Worm (Caenorhabditis elegans) whole organism, late embryonic: ENCODE results near the gene tag-241.

Experiments
- C08G9.2 ChIP-seq: sonication (generic microtip); optimal IDR thresholded peaks from 2 replicates; lab custom pipeline; 2016; ENCODE audit warnings: mild to moderate bottlenecking, missing genetic modification characterization, moderate library complexity, missing compliant biosample characterization
- K02D7.2 ChIP-seq: sonication (generic microtip); optimal IDR thresholded peaks from 2 replicates; lab custom pipeline; 2017; ENCODE audit warnings: mild to moderate bottlenecking, missing genetic modification characterization, missing compliant biosample characterization
- K09A11.1 ChIP-seq: sonication (generic microtip); optimal IDR thresholded peaks from 2 replicates; lab custom pipeline; 2017; ENCODE audit warnings: antibody characterized with exemption, mild to moderate bottlenecking, missing genetic modification characterization, missing compliant biosample characterization; ENCODE audit not compliant: insufficient read depth
- Y22D7AL.16 ChIP-seq: sonication (generic microtip); optimal IDR thresholded peaks from 2 replicates; lab custom pipeline; 2016; ENCODE audit warnings: missing genetic modification characterization, missing compliant biosample characterization
- ceh-14 ChIP-seq: sonication (generic microtip); optimal IDR thresholded peaks from 2 replicates; lab custom pipeline; 2016; ENCODE audit warnings: missing genotype, missing genetic modification characterization, missing compliant biosample characterization
- ceh-18 ChIP-seq: sonication (generic microtip); optimal IDR thresholded peaks from 2 replicates; lab custom pipeline; 2016; ENCODE audit warnings: missing genetic modification characterization, missing compliant biosample characterization
- ceh-24 ChIP-seq: sonication (generic microtip); optimal IDR thresholded peaks from 2 replicates; lab custom pipeline; 2016; ENCODE audit warnings: mild to moderate bottlenecking, missing genetic modification characterization, missing compliant biosample characterization
- ceh-30 ChIP-seq: fragments of 150-350 bp; optimal IDR thresholded peaks from 2 replicates; lab custom pipeline; 2014; ENCODE audit warnings: missing biosample characterization, missing genetic modification characterization
- ceh-45 ChIP-seq: fragments of 200-800 bp; sonication (Bioruptor generic); IDR thresholded peaks from 2 replicates; pipeline ENCODE4 v1.3.6; 2022; ENCODE audit warnings: missing genetic modification reagents, missing genetic modification characterization, missing compliant biosample characterization
- che-1 ChIP-seq: sonication (generic microtip); optimal IDR thresholded peaks from 2 replicates; lab custom pipeline; 2016; ENCODE audit warnings: mild to moderate bottlenecking, missing genetic modification characterization, missing compliant biosample characterization
- dmd-4 ChIP-seq: sonication (generic microtip); optimal IDR thresholded peaks from 2 replicates; lab custom pipeline; 2016; ENCODE audit warnings: borderline replicate concordance, missing genetic modification characterization, missing compliant biosample characterization
- dve-1 ChIP-seq: sonication (generic microtip); optimal IDR thresholded peaks from 2 replicates; lab custom pipeline; 2017; ENCODE audit warnings: antibody characterized with exemption, mild to moderate bottlenecking, missing genetic modification characterization, missing compliant biosample characterization
- elt-2 ChIP-seq: sonication (generic microtip); optimal IDR thresholded peaks from 2 replicates; lab custom pipeline; 2016; ENCODE audit warnings: missing genetic modification reagents, missing genetic modification characterization, missing compliant biosample characterization
- ets-4 ChIP-seq: sonication (generic microtip); optimal IDR thresholded peaks from 2 replicates; lab custom pipeline; 2016; ENCODE audit warnings: missing genetic modification characterization, missing compliant biosample characterization
- eyg-1 ChIP-seq: sonication (generic microtip); optimal IDR thresholded peaks from 2 replicates; lab custom pipeline; 2016; ENCODE audit warnings: missing genotype, missing genetic modification characterization, missing compliant biosample characterization
- fax-1 ChIP-seq: sonication (generic microtip); optimal IDR thresholded peaks from 2 replicates; lab custom pipeline; 2016; ENCODE audit warnings: missing genotype, missing genetic modification characterization, missing compliant biosample characterization
- hlh-13 ChIP-seq: fragments of 200-800 bp; sonication (Bioruptor generic); optimal IDR thresholded peaks from 2 replicates; lab custom pipeline; 2018; ENCODE audit warnings: mild to moderate bottlenecking, missing genetic modification characterization, missing compliant biosample characterization
- hlh-15 ChIP-seq: sonication (generic microtip); optimal IDR thresholded peaks from 2 replicates; lab custom pipeline; 2016; ENCODE audit warnings: missing genetic modification characterization, missing compliant biosample characterization
- lim-6 ChIP-seq: sonication (generic microtip); optimal IDR thresholded peaks from 2 replicates; lab custom pipeline; 2016; ENCODE audit warnings: missing genetic modification characterization, missing compliant biosample characterization
- mec-3 ChIP-seq: sonication (generic microtip); optimal IDR thresholded peaks from 2 replicates; lab custom pipeline; 2016; ENCODE audit warnings: borderline replicate concordance, missing genetic modification characterization, missing compliant biosample characterization
- npax-4 ChIP-seq: sonication (generic microtip); optimal IDR thresholded peaks from 2 replicates; lab custom pipeline; 2016; ENCODE audit warnings: missing genetic modification characterization, missing compliant biosample characterization
- pag-3 ChIP-seq: sonication (generic microtip); optimal IDR thresholded peaks from 2 replicates; lab custom pipeline; 2016; ENCODE audit warnings: missing compliant biosample characterization, missing genetic modification characterization, borderline replicate concordance
- pat-9 ChIP-seq: fragments of 200-800 bp; sonication (Bioruptor generic); optimal IDR thresholded peaks from 2 replicates; lab custom pipeline; 2018; ENCODE audit warnings: mild to moderate bottlenecking, missing genetic modification characterization, moderate library complexity, missing compliant biosample characterization
- pax-1 ChIP-seq: fragments of 150-350 bp; optimal IDR thresholded peaks from 2 replicates; lab custom pipeline; 2014; ENCODE audit warnings: missing biosample characterization, missing genetic modification characterization
- pha-4 ChIP-seq: fragments of 150-350 bp; optimal IDR thresholded peaks from 2 replicates; lab custom pipeline; 2018; ENCODE audit warnings: missing biosample characterization, missing genetic modification reagents, missing genetic modification characterization
- pqm-1 ChIP-seq: sonication (generic microtip); optimal IDR thresholded peaks from 2 replicates; lab custom pipeline; 2016; ENCODE audit warnings: missing genetic modification characterization, missing compliant biosample characterization
- ref-2 ChIP-seq: sonication (generic microtip); optimal IDR thresholded peaks from 2 replicates; lab custom pipeline; 2016; ENCODE audit warnings: missing genetic modification characterization, missing compliant biosample characterization
- rnt-1 ChIP-seq: sonication (generic microtip); optimal IDR thresholded peaks from 2 replicates; lab custom pipeline; 2016; ENCODE audit warnings: missing genetic modification characterization, missing compliant biosample characterization
- syd-9 ChIP-seq: sonication (generic microtip); optimal IDR thresholded peaks from 2 replicates; lab custom pipeline; 2016; ENCODE audit warnings: mild to moderate bottlenecking, missing genetic modification characterization, moderate library complexity, missing compliant biosample characterization
- tbx-2 ChIP-seq: sonication (generic microtip); optimal IDR thresholded peaks from 2 replicates; lab custom pipeline; 2016; ENCODE audit warnings: missing genetic modification characterization, missing compliant biosample characterization
- unc-42 ChIP-seq: sonication (generic microtip); optimal IDR thresholded peaks from 2 replicates; lab custom pipeline; 2016; ENCODE audit warnings: missing genotype, missing genetic modification characterization, missing compliant biosample characterization
- unc-55 ChIP-seq: sonication (generic microtip); optimal IDR thresholded peaks from 2 replicates; lab custom pipeline; 2017; ENCODE audit warnings: missing biosample characterization, missing genetic modification reagents, missing genetic modification characterization
- zip-5 ChIP-seq: sonication (generic microtip); optimal IDR thresholded peaks from 2 replicates; lab custom pipeline; 2016; ENCODE audit warnings: missing genetic modification characterization, missing compliant biosample characterization

tag-241 gene

ce11 chrX:11823704-11824103 is at the start of gene tag-241:
TSS of gene tag-241 (plus strand) at chrX:11824004.
- TF ChIP-seq pag-3 (tag; lab: Kevin White, UChicago): no peak
- TF ChIP-seq che-1: no peak
- no peak for TF ChIP-seq mec-3
- no peak for TF ChIP-seq ceh-24
- no peak for TF ChIP-seq rnt-1
- no peak for TF ChIP-seq Y22D7AL.16 (tag; lab: Kevin White, UChicago)
- no peak for TF ChIP-seq K02D7.2 (tag; lab: Kevin White, UChicago)
- no peak for TF ChIP-seq C08G9.2
- TF ChIP-seq pax-1 (tag; lab: Kevin White, UChicago): no peak
- no peak for TF ChIP-seq hlh-15
- TF ChIP-seq dve-1 (tag; lab: Kevin White, UChicago): no peak
- no peak for TF ChIP-seq pha-4
- TF ChIP-seq pqm-1: no peak
- TF ChIP-seq, all 69 proteins: peak for 0

DNA sequence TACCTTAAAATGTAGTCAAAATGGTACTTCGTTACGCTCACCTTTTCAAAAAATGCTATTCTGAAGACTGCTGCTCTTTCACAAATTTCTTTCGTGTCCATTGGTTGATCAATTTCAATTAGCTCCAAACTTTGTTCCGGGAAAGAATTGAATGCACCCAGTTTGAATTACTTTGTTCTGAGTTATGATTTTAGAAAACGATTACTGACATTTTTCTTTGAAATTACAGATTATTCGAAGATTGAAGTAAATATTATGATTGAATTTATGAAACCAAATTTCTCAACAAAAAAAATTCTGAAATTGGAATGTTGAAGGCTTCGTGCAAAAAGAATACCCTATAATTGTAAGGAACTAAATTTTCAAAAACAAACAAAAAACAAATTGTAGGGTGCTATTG is 39.6 kb upstream of the tag-241 start, which contains the start of gene Y102F5A.1:
Gene Y102F5A.1, minus strand, starts transcription at position 101 of the 400 bp plus-strand sequence.
- TF ChIP-seq ceh-18 (tag; lab: Kevin White, UChicago) (no peak), ceh-24 (no peak), lim-6 (tag; lab: Kevin White, UChicago) (no peak)

DNA sequence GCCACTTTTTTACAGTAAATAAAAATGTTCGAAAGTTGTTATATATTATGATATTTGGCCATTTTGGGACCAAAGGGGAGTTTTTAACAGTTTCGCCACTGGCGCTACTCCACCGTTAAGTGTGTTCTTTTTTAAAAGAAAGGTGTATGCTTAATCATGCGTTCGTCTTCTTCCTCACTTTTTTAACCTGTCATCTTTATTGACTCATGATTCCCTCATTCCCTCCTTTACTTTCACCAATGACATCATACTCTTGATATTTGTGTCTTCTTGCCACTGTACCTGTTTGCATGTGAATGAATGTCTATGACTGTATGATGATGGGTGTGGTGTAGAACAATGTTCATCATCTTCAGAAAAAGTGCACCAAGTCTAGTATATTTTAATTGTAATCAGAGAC is 33.2 kb upstream of the tag-241 start:
- TF ChIP-seq unc-55 (GFP tag; lab: Kevin White, UChicago): no peak
- TF ChIP-seq Y22D7AL.16 (tag; lab: Kevin White, UChicago): no peak
- TF ChIP-seq fax-1 (tag; lab: Kevin White, UChicago): no peak
- TF ChIP-seq eyg-1: no peak
- TF ChIP-seq ceh-14 (tag; lab: Kevin White, UChicago): no peak
- TF ChIP-seq ceh-24: no peak
- no peak for TF ChIP-seq dmd-4 (tag; lab: Kevin White, UChicago)
- no peak for TF ChIP-seq pat-9 (tag; lab: Kevin White, UChicago)
- TF ChIP-seq ceh-30 (tag; lab: Kevin White, UChicago): no peak
- no peak for TF ChIP-seq elt-2

- TF ChIP-seq hlh-13 (no peak), elt-2 (peak; percentile 13), ceh-45 (GFP tag; lab: Robert Waterston, UW) (no peak), unc-42 (tag; lab: Kevin White, UChicago) (peak; percentile 3), fax-1 (tag; lab: Kevin White, UChicago) (no peak), pat-9 (tag; lab: Kevin White, UChicago) (no peak), ceh-18 (tag; lab: Kevin White, UChicago) (no peak), tbx-2 (tag; lab: Kevin White, UChicago) (no peak), npax-4 (tag; lab: Kevin White, UChicago) (no peak)
Observed at ce11 chrX:11791364-11792221, 32.2 kb upstream of the tag-241 start.

- TF ChIP-seq elt-2 (peak; percentile 48), dmd-4 (tag; lab: Kevin White, UChicago) (no peak), ref-2 (tag; lab: Kevin White, UChicago) (no peak), syd-9 (tag; lab: Kevin White, UChicago) (no peak), K09A11.1 (tag; lab: Kevin White, UChicago) (no peak), zip-5 (tag; lab: Kevin White, UChicago) (no peak), C08G9.2 (no peak), ets-4 (tag; lab: Kevin White, UChicago) (no peak)
- TF ChIP-seq, all 69 proteins: peak for 1
Observed at ce11 chrX:11792730-11793129, 31.1 kb upstream of the tag-241 start.
